Fruit fly (Drosophila melanogaster): ENCODE data around the gene MED7.

The MED7 gene

DNA sequence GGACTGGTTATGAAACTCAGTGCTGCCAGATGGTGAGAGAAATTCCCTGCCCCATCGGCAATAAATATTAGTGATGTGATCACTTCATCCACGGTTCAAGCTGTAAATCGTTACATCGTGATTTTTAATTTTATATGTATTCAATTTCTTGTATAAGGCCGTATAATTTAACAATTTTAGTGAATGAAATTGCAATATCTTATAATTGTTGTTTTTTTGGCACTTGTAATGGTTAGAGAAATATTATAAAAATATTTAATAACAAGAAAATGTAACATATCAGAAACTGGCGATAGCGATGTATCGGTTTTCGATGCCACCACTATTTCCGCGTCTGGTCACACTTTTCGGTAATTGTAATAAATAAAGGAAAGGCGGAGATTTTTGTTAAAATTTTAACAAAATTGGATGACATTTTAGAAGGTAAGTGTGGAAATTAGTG, 23.2 kb upstream of the MED7 start, which contains the start of the genes mRpL37 and Rbp1 (continued):
- TF ChIP-seq slp2 (GFP tag; optimal IDR thresholded peaks at IDR 0.05) = peak; percentile 21
- no peak for TF ChIP-seq CG7745 (tag; optimal IDR thresholded peaks at IDR 0.05)
- TF ChIP-seq ac (GFP tag; optimal IDR thresholded peaks at IDR 0.05) = no peak
- peak; percentile 52 for TF ChIP-seq danr (GFP tag; IDR thresholded peaks at IDR 0.05)
- TF ChIP-seq emc (GFP tag; optimal IDR thresholded peaks at IDR 0.05) = no peak
- TF ChIP-seq CHES-1-like (GFP tag; optimal IDR thresholded peaks at IDR 0.05) = peak; percentile 42
- peak; percentile 29 for TF ChIP-seq CG6765 (GFP tag; optimal IDR thresholded peaks at IDR 0.05)
- peak; percentile 66 for TF ChIP-seq CG17385 (GFP tag; optimal IDR thresholded peaks at IDR 0.05)
- TF ChIP-seq Dad (GFP tag; optimal IDR thresholded peaks at IDR 0.05) = peak; percentile 24
- peak; percentile 57 for TF ChIP-seq CG3281 (GFP tag; optimal IDR thresholded peaks at IDR 0.05)
- TF ChIP-seq mld (GFP tag; IDR thresholded peaks at IDR 0.05; ENCODE audit: partially characterized antibody) = peak; percentile 40; the same call in 1 of the 3 replicates
- no peak for TF ChIP-seq CG8388 (GFP tag; optimal IDR thresholded peaks at IDR 0.05)
- TF ChIP-seq pfk (GFP tag; optimal IDR thresholded peaks at IDR 0.05) = no peak
- peak; percentile 23 for TF ChIP-seq CG16863 (GFP tag; optimal IDR thresholded peaks at IDR 0.05)
- TF ChIP-seq HmgD (GFP tag; optimal IDR thresholded peaks at IDR 0.05) = no peak
- peak; percentile 23 for TF ChIP-seq CG3065 (GFP tag; optimal IDR thresholded peaks at IDR 0.05)
- no peak for TF ChIP-seq ash1 (GFP tag; optimal IDR thresholded peaks at IDR 0.05)
- peak; percentile 63 for TF ChIP-seq CG2116 (GFP tag; optimal IDR thresholded peaks at IDR 0.05)
- TF ChIP-seq run (tag; optimal IDR thresholded peaks at IDR 0.05) = no peak
- peak; percentile 43 for TF ChIP-seq Spps (tag; optimal IDR thresholded peaks at IDR 0.05)
- peak; percentile 42; the same call in 1 of the 2 replicates for TF ChIP-seq Ada2b (GFP tag; IDR thresholded peaks at IDR 0.05)
- TF ChIP-seq fd64A (GFP tag; optimal IDR thresholded peaks at IDR 0.05) = no peak
- peak; percentile 81 for TF ChIP-seq lilli (GFP tag; optimal IDR thresholded peaks at IDR 0.05)
- TF ChIP-seq CG17328 (GFP tag; IDR thresholded peaks at IDR 0.05) = no peak
- TF ChIP-seq sr (GFP tag; IDR thresholded peaks at IDR 0.05) = no peak
- peak; percentile 89 for TF ChIP-seq CG17829 (tag; optimal IDR thresholded peaks at IDR 0.05)
- TF ChIP-seq CG1024 (GFP tag; IDR thresholded peaks at IDR 0.05) = no peak
- TF ChIP-seq seq (GFP tag; IDR thresholded peaks at IDR 0.05) = no peak
- no peak for TF ChIP-seq H15 (GFP tag; IDR thresholded peaks at IDR 0.05)
- peak; percentile 63 for TF ChIP-seq CG18476 (GFP tag; optimal IDR thresholded peaks at IDR 0.05)
- TF ChIP-seq stc (GFP tag; IDR thresholded peaks at IDR 0.05) = no peak
- no peak for TF ChIP-seq bigmax (GFP tag; optimal IDR thresholded peaks at IDR 0.05)
- TF ChIP-seq Blimp-1 (GFP tag; optimal IDR thresholded peaks at IDR 0.05) = no peak
- TF ChIP-seq ro (GFP tag; IDR thresholded peaks at IDR 0.05) = no peak
- TF ChIP-seq gt (GFP tag; IDR thresholded peaks at IDR 0.05) = peak; percentile 11; the same call in 1 of the 2 replicates
- TF ChIP-seq gce (GFP tag; IDR thresholded peaks at IDR 0.05) = no peak
- TF ChIP-seq CG2678 (tag; optimal IDR thresholded peaks at IDR 0.05) = peak; percentile 82
- no peak for TF ChIP-seq Hand (GFP tag; optimal IDR thresholded peaks at IDR 0.05)
- peak; percentile 75 for TF ChIP-seq CG12942 (GFP tag; optimal IDR thresholded peaks at IDR 0.05)
- TF ChIP-seq Dip2 (GFP tag; IDR thresholded peaks at IDR 0.05) = no peak
- TF ChIP-seq CG13287 (GFP tag; IDR thresholded peaks at IDR 0.05; ENCODE audit: partially characterized antibody) = peak; percentile 84
- peak; percentile 66 for TF ChIP-seq HLH54F (GFP tag; optimal IDR thresholded peaks at IDR 0.05)
- peak; percentile 42 for TF ChIP-seq gfzf (GFP tag; optimal IDR thresholded peaks at IDR 0.05)
- no peak for TF ChIP-seq CG15073 (GFP tag; optimal IDR thresholded peaks at IDR 0.05)
- TF ChIP-seq CG34422 (GFP tag; IDR thresholded peaks at IDR 0.05) = peak; percentile 47; the same call in 2 of the 3 replicates
- TF ChIP-seq Taf1 (GFP tag; IDR thresholded peaks at IDR 0.05) = peak; percentile 63; the same call in 1 of the 2 replicates
- no peak for TF ChIP-seq btn (GFP tag; optimal IDR thresholded peaks at IDR 0.05)
- TF ChIP-seq CG7556 (GFP tag; optimal IDR thresholded peaks at IDR 0.05) = no peak
- TF ChIP-seq nau (GFP tag; optimal IDR thresholded peaks at IDR 0.05) = no peak
- no peak for TF ChIP-seq TFAM (GFP tag; optimal IDR thresholded peaks at IDR 0.05)
- no peak; the same call in 2 of the 3 replicates for TF ChIP-seq ken (GFP tag; IDR thresholded peaks at IDR 0.05)
- TF ChIP-seq CG12071 (GFP tag; optimal IDR thresholded peaks at IDR 0.05) = no peak

All from whole organism, embryonic.